Fruit fly (Drosophila melanogaster): Measurements from ENCODE around the gene Cdc16.
A peak's percentile ranks its signal among the peaks of the same experiment; 100 is the strongest.

The Cdc16 gene

dm6 chr3R:23333334-23334035 lies 52.5 kb downstream of the Cdc16 start (continued):
- TF ChIP-seq CG11902 (GFP tag; optimal IDR thresholded peaks at IDR 0.05): peak; percentile 30
- TF ChIP-seq net (GFP tag; optimal IDR thresholded peaks at IDR 0.05): no peak
- TF ChIP-seq Hr38 (GFP tag; optimal IDR thresholded peaks at IDR 0.05): no peak
- TF ChIP-seq dac (GFP tag; optimal IDR thresholded peaks at IDR 0.05): no peak
- TF ChIP-seq CG6276 (GFP tag; optimal IDR thresholded peaks at IDR 0.05): peak; percentile 23
- peak; percentile 60 for TF ChIP-seq Hr4 (GFP tag; optimal IDR thresholded peaks at IDR 0.05)
- TF ChIP-seq Met (GFP tag; optimal IDR thresholded peaks at IDR 0.05): peak; percentile 70
- TF ChIP-seq Eip78C (GFP tag): peak; percentile 86
- TF ChIP-seq fd59A (GFP tag; optimal IDR thresholded peaks at IDR 0.05): no peak
- peak; percentile 71 for TF ChIP-seq Sox102F (GFP tag; optimal IDR thresholded peaks at IDR 0.05)
- peak; percentile 14; the same call in 1 of the 3 replicates for TF ChIP-seq CG8119 (GFP tag; IDR thresholded peaks at IDR 0.05)
- TF ChIP-seq OdsH (GFP tag; optimal IDR thresholded peaks at IDR 0.05): peak; percentile 65
- TF ChIP-seq Gug (GFP tag; IDR thresholded peaks at IDR 0.05): no peak
- peak; percentile 46; the same call in 1 of the 3 replicates for TF ChIP-seq eg (GFP tag; IDR thresholded peaks at IDR 0.05)
- peak; percentile 38 for TF ChIP-seq CG34406 (GFP tag; optimal IDR thresholded peaks at IDR 0.05)
- no peak for TF ChIP-seq dsx (GFP tag; optimal IDR thresholded peaks at IDR 0.05; ENCODE audit: poor library complexity, severe bottlenecking)
- peak; percentile 16 for TF ChIP-seq Eip75B (GFP tag; optimal IDR thresholded peaks at IDR 0.05)
- peak; percentile 62 for TF ChIP-seq CG31627 (GFP tag; optimal IDR thresholded peaks at IDR 0.05)
- peak; percentile 80 for TF ChIP-seq Hr39 (GFP tag; optimal IDR thresholded peaks at IDR 0.05)

All from whole organism, prepupa.